Fruit fly (Drosophila melanogaster) whole organism, embryonic: ENCODE results near the gene Rab30.

Experiments
- CG6683 ChIP-seq: fragments of 200-800 bp; sonication (Bioruptor generic); optimal IDR thresholded peaks from 2 replicates; lab custom pipeline; 2017; ENCODE audit warnings: missing biosample characterization, mild to moderate bottlenecking, missing genetic modification characterization, missing genetic modification reagents
- Mes4 ChIP-seq: fragments of 200-800 bp; sonication (Bioruptor generic); optimal IDR thresholded peaks from 2 replicates; lab custom pipeline; 2016; ENCODE audit warnings: missing biosample characterization, missing genetic modification characterization
- abd-A ChIP-seq: fragments of 200-800 bp; sonication (Bioruptor generic); optimal IDR thresholded peaks from 3 replicates; lab custom pipeline; 2019; ENCODE audit warnings: missing biosample characterization, mild to moderate bottlenecking, missing genetic modification characterization, moderate library complexity
- chm ChIP-seq: fragments of 200-800 bp; sonication (Bioruptor generic); IDR thresholded peaks from 2 replicates; pipeline ENCODE4 v1.3.6; 2022; ENCODE audit warnings: missing biosample characterization, missing genetic modification characterization
- sqz ChIP-seq: fragments of 200-800 bp; sonication (Bioruptor generic); optimal IDR thresholded peaks from 3 replicates; lab custom pipeline; 2018; ENCODE audit warnings: missing biosample characterization, mild to moderate bottlenecking, missing genetic modification characterization

DNA sequence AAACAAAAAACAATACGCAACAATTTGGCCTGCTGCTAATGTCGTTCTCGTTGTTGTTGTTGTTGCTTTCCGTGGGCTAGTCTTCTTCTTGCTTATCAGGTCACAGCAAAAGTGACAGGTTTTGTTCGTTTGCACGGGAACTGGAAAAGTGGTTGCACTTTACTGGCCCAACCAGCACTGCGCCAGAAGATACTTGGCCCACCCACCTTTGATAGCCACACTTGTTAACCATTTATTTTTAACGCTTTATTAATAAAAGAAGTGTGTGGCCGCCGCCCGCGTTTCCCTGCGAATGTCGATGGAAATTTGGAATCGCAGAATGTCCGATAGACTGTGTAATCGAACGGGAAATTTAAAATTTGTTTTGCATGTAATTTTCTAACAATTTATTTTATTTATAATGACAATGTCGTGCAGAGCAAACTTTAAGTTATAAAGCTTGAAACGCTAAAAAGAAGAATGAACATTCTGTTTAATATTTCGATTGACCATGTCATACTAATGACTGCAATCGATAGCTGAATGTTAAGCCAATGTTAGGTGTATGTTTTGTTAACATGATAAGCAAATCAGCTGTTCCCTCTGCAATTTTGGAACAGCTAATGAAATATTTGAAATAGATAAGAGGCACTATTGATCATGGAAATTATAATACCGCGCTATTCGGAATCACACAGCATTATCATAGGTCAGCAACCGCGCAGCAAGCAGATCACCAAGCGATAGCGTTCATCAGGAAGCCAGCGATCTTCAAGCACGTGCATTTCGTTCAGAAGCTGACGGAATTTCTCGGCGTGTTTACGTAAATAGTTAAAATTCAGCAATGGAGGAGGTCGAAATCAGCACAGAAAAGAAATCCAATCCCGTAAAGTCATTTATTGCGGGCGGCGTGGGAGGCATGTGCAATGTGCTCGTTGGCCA is 5.2 kb downstream of the Rab30 start, which contains the start of the genes CG31908 and MME1:
- no peak for TF ChIP-seq CG6683 (GFP tag; lab: Kevin White, UChicago)
- TF ChIP-seq abd-A, result no peak
- no peak for TF ChIP-seq chm
- TF ChIP-seq Mes4, result no peak
- TF ChIP-seq sqz (GFP tag; lab: Kevin White, UChicago), result no peak
